Fruit fly (Drosophila melanogaster): Measurements from ENCODE around the gene CG1910.

DNA sequence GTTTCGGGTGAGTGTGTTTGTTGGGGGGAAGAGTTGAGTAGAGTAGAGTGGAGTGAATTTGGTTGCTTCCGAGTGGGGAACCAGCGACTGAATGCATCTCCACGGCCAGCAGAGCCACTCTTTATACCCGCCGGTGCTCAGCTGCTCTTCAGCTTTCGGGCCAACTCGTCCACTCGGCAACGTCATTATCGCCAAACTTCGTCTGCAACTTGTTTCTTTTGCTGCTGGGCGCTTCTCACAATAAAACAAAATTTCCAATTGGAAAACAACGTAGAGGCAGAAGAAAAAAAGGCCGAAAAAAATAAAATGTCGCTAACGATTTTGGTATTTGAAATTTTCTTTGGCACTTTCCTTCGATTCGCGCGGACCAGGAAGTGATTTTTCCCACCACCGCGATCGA is 17.2 kb downstream of the CG1910 start, which contains the start of gene CG2150:
- no peak for TF ChIP-seq Myc (optimal IDR thresholded peaks at IDR 0.05)
- TF ChIP-seq psq (optimal IDR thresholded peaks at IDR 0.05): no peak

All from Kc167 (cell line).